Worm (Caenorhabditis elegans): Measurements from ENCODE around the gene Y60C6A.1.

DNA sequence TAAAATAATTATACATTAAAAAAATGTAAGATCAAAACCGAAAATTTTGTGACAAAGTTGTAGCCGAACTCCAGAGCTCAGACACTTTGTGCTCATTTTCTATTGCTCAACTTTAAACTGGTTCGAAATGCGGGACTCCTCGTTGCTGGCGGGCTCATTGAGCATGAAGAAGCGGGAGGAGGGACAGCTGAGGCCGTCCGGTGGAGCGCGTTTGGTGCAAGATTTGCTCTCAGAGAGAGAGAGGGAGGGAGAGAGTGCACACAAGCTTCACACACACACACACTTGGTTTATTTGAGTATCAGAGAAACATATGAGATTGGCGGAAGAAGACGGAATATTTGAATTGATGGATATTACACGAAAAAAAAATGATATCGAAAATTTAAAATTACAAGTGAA is 27.2 kb downstream of the Y60C6A.1 start:
- TF ChIP-seq ztf-29 (GFP tag; IDR thresholded peaks at IDR 0.05) (no peak), klf-2 (GFP tag; conservative IDR thresholded peaks at IDR 0.05) (no peak), flt-1 (GFP tag; IDR thresholded peaks at IDR 0.05) (peak; percentile 46; the same call in 1 of the 2 replicates), med-1 (GFP tag; optimal IDR thresholded peaks at IDR 0.05; ENCODE audit: insufficient read depth) (no peak)
